Worm (Caenorhabditis elegans): ENCODE results near the gene flcn-1.

Gene flcn-1

ce11 chrII:6888661-6889579, 39.6 kb upstream of the flcn-1 start:
- TF ChIP-seq egl-27 (tag; optimal IDR thresholded peaks at IDR 0.05) (no peak), zag-1 (tag; optimal IDR thresholded peaks at IDR 0.05) (no peak), dmd-4 (tag; optimal IDR thresholded peaks at IDR 0.05) (no peak), mbf-1 (tag; optimal IDR thresholded peaks at IDR 0.05) (no peak), ZK546.5 (tag; optimal IDR thresholded peaks at IDR 0.05) (no peak), lin-39 (tag; optimal IDR thresholded peaks at IDR 0.05) (no peak), elt-1 (tag; optimal IDR thresholded peaks at IDR 0.05) (no peak), sma-3 (GFP tag; optimal IDR thresholded peaks at IDR 0.05) (no peak), sem-4 (tag; optimal IDR thresholded peaks at IDR 0.05) (no peak), ceh-82 (tag; optimal IDR thresholded peaks at IDR 0.05) (no peak), ceh-16 (tag; optimal IDR thresholded peaks at IDR 0.05) (peak; percentile 3), unc-62 (GFP tag; optimal IDR thresholded peaks at IDR 0.05) (no peak), skn-1 (tag; optimal IDR thresholded peaks at IDR 0.05) (no peak), nhr-11 (tag; optimal IDR thresholded peaks at IDR 0.05) (no peak), ama-1 (optimal IDR thresholded peaks at IDR 0.05) (peak; percentile 81), alr-1 (tag; optimal IDR thresholded peaks at IDR 0.05) (no peak), nhr-21 (tag; optimal IDR thresholded peaks at IDR 0.05) (no peak)

DNA sequence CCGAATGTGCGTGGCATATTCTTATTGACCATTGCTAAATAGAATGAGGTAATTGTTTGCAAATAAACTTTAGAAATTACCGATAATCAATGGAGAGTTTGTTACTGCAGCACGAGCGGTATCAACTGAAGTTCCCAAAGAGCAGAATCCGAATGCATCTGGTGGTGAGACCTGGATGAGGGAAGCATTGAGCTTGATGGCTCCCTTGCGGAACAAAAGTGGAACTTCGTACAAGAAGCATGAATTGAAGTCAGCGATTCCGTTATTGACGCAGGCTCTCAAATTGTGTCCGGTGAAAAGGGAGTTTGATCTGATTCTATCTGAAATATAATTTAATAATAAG, 39.0 kb upstream of the flcn-1 start:
- no peak for TF ChIP-seq nhr-21 (tag; optimal IDR thresholded peaks at IDR 0.05)
- TF ChIP-seq gmeb-1 (tag; optimal IDR thresholded peaks at IDR 0.05) = peak; percentile 15

- TF ChIP-seq lin-39 (tag; optimal IDR thresholded peaks at IDR 0.05) = no peak
- TF ChIP-seq unc-62 (GFP tag; optimal IDR thresholded peaks at IDR 0.05) = no peak
- no peak for TF ChIP-seq sma-3 (GFP tag; optimal IDR thresholded peaks at IDR 0.05)
- no peak for TF ChIP-seq elt-1 (tag; optimal IDR thresholded peaks at IDR 0.05)
- no peak for TF ChIP-seq ceh-82 (tag; optimal IDR thresholded peaks at IDR 0.05)
- TF ChIP-seq unc-55 (GFP tag; optimal IDR thresholded peaks at IDR 0.05) = no peak
- TF ChIP-seq sem-4 (tag; optimal IDR thresholded peaks at IDR 0.05) = no peak
- no peak for TF ChIP-seq R02D3.7 (tag; optimal IDR thresholded peaks at IDR 0.05)
- no peak for TF ChIP-seq lin-11 (tag; optimal IDR thresholded peaks at IDR 0.05)
- TF ChIP-seq nhr-77 (tag; optimal IDR thresholded peaks at IDR 0.05) = no peak
- no peak for TF ChIP-seq snpc-4 (tag; optimal IDR thresholded peaks at IDR 0.05)
- TF ChIP-seq alr-1 (tag; optimal IDR thresholded peaks at IDR 0.05) = no peak
- TF ChIP-seq nhr-25 (tag; optimal IDR thresholded peaks at IDR 0.05) = no peak
- peak; percentile 21 for TF ChIP-seq nhr-129 (tag; optimal IDR thresholded peaks at IDR 0.05)
- peak; percentile 28 for TF ChIP-seq Y55F3AM.14 (GFP tag; optimal IDR thresholded peaks at IDR 0.05)
- TF ChIP-seq mab-5 (tag; optimal IDR thresholded peaks at IDR 0.05) = no peak
- TF ChIP-seq ama-1 (optimal IDR thresholded peaks at IDR 0.05) = peak; percentile 49
- TF ChIP-seq nhr-6 (tag; optimal IDR thresholded peaks at IDR 0.05) = no peak
Measured at ce11 chrII:6890095-6890494, 38.5 kb upstream of the flcn-1 start, which contains the start of gene acer-1. Gene acer-1, minus strand, starts transcription at chrII:6890400.

ce11 chrII:6891176-6891575, 37.4 kb upstream of the flcn-1 start:
- TF ChIP-seq skn-1 (tag; optimal IDR thresholded peaks at IDR 0.05) (no peak), nhr-237 (tag; optimal IDR thresholded peaks at IDR 0.05) (no peak), sma-9 (GFP tag; optimal IDR thresholded peaks at IDR 0.05) (peak; percentile 74), sma-9 (tag; optimal IDR thresholded peaks at IDR 0.05) (no peak), ztf-4 (tag; optimal IDR thresholded peaks at IDR 0.05) (peak; percentile 13), Y55F3AM.14 (GFP tag; optimal IDR thresholded peaks at IDR 0.05) (no peak), lin-11 (tag; optimal IDR thresholded peaks at IDR 0.05) (peak; percentile 26), nhr-21 (tag; optimal IDR thresholded peaks at IDR 0.05) (peak; percentile 78), sem-4 (tag; optimal IDR thresholded peaks at IDR 0.05) (peak; percentile 58), nhr-11 (tag; optimal IDR thresholded peaks at IDR 0.05) (no peak), nhr-129 (tag; optimal IDR thresholded peaks at IDR 0.05) (peak; percentile 94), nhr-25 (tag; optimal IDR thresholded peaks at IDR 0.05) (peak; percentile 40), ceh-82 (tag; optimal IDR thresholded peaks at IDR 0.05) (no peak), unc-55 (GFP tag; optimal IDR thresholded peaks at IDR 0.05) (peak; percentile 40), egl-27 (tag; optimal IDR thresholded peaks at IDR 0.05) (peak; percentile 43), sma-3 (GFP tag; optimal IDR thresholded peaks at IDR 0.05) (peak; percentile 54), ama-1 (optimal IDR thresholded peaks at IDR 0.05) (peak; percentile 88), snpc-4 (tag; optimal IDR thresholded peaks at IDR 0.05) (peak; percentile 21), nhr-77 (tag; optimal IDR thresholded peaks at IDR 0.05) (no peak), F13H6.1 (tag; optimal IDR thresholded peaks at IDR 0.05) (peak; percentile 63), fos-1 (tag; optimal IDR thresholded peaks at IDR 0.05) (peak; percentile 65), unc-62 (GFP tag; optimal IDR thresholded peaks at IDR 0.05) (no peak), ztf-1 (GFP tag; conservative IDR thresholded peaks at IDR 0.05) (no peak), nhr-12 (tag; optimal IDR thresholded peaks at IDR 0.05) (no peak), C34F6.9 (tag; optimal IDR thresholded peaks at IDR 0.05) (peak; percentile 66), lsy-2 (tag; optimal IDR thresholded peaks at IDR 0.05) (peak in 1 of 2 experiments; percentile 11), peb-1 (tag; optimal IDR thresholded peaks at IDR 0.05) (no peak), gmeb-1 (tag; optimal IDR thresholded peaks at IDR 0.05) (peak; percentile 7), blmp-1 (tag; optimal IDR thresholded peaks at IDR 0.05; ENCODE audit: insufficient read depth) (peak; percentile 47), mdl-1 (tag; optimal IDR thresholded peaks at IDR 0.05) (peak; percentile 60 to 92), nhr-6 (tag; optimal IDR thresholded peaks at IDR 0.05) (no peak), zag-1 (tag; optimal IDR thresholded peaks at IDR 0.05) (no peak), dmd-4 (tag; optimal IDR thresholded peaks at IDR 0.05) (no peak), crh-2 (tag; optimal IDR thresholded peaks at IDR 0.05) (peak; percentile 32), lin-13 (GFP tag; optimal IDR thresholded peaks at IDR 0.05) (peak; percentile 32), alr-1 (tag; optimal IDR thresholded peaks at IDR 0.05) (no peak)

Measured in whole organism, L2 larva.